Worm (Caenorhabditis elegans): ENCODE measurements around the gene R10D12.13.

ce11 chrV:13936850-13937249 lies 25.4 kb upstream of the R10D12.13 start, which contains the start of gene srw-145:
- TF ChIP-seq bed-3 (GFP tag; optimal IDR thresholded peaks at IDR 0.05): no peak
- TF ChIP-seq blmp-1 (tag; optimal IDR thresholded peaks at IDR 0.05): no peak
- no peak for TF ChIP-seq nhr-237 (tag; optimal IDR thresholded peaks at IDR 0.05)
- no peak for TF ChIP-seq elt-1 (tag; optimal IDR thresholded peaks at IDR 0.05; ENCODE audit: borderline replicate concordance, insufficient read depth)
- no peak for TF ChIP-seq drap-1 (GFP tag; optimal IDR thresholded peaks at IDR 0.05)
- no peak for TF ChIP-seq lin-13 (tag; optimal IDR thresholded peaks at IDR 0.05)
- no peak for TF ChIP-seq snpc-4 (tag; optimal IDR thresholded peaks at IDR 0.05)
- no peak for TF ChIP-seq pha-4 (tag; optimal IDR thresholded peaks at IDR 0.05)
- no peak for TF ChIP-seq ceh-39 (tag; optimal IDR thresholded peaks at IDR 0.05)
- TF ChIP-seq zip-8 (tag; optimal IDR thresholded peaks at IDR 0.05): no peak

Measured in whole organism, mixed stage, embryonic.